Worm (Caenorhabditis elegans) whole organism, L4 larva: ENCODE data around the gene C27D9.2.

Experiments used
- R02D3.7 ChIP-seq: fragments of 150-350 bp; sonication (generic microtip); optimal IDR thresholded peaks from 3 replicates; lab custom pipeline; 2014; ENCODE audit warnings: missing biosample characterization, missing genetic modification characterization
- ama-1 ChIP-seq: fragments of 150-350 bp; optimal IDR thresholded peaks from 2 replicates; lab custom pipeline; 2014; ENCODE audit warnings: inconsistent platforms, mixed read lengths
- ceh-28 ChIP-seq: fragments of 150-350 bp; optimal IDR thresholded peaks from 2 replicates; lab custom pipeline; 2014; ENCODE audit warnings: missing biosample characterization, missing genetic modification reagents, missing genetic modification characterization
- ceh-82 ChIP-seq: sonication (generic microtip); optimal IDR thresholded peaks from 2 replicates; lab custom pipeline; 2017; ENCODE audit warnings: missing biosample characterization, missing genetic modification characterization
- dmd-9 ChIP-seq: fragments of 200-800 bp; sonication (Bioruptor generic); IDR thresholded peaks from 2 replicates; pipeline ENCODE4 v1.3.6; 2022; ENCODE audit warnings: missing genetic modification reagents, missing genetic modification characterization, missing compliant biosample characterization
- mep-1 ChIP-seq: fragments of 150-350 bp; sonication (generic microtip); optimal IDR thresholded peaks from 3 replicates; lab custom pipeline; 2014; ENCODE audit warnings: missing biosample characterization, missing genetic modification characterization
- nhr-25 ChIP-seq: sonication (generic microtip); optimal IDR thresholded peaks from 2 replicates; lab custom pipeline; 2017; ENCODE audit warnings: missing genetic modification characterization, mild to moderate bottlenecking, missing compliant biosample characterization, antibody characterized with exemption, moderate library complexity, borderline replicate concordance; ENCODE audit not compliant: insufficient read depth
- unc-62 ChIP-seq, 3 experiments: fragments of 150-350 bp in 1 of 3; sonication (generic microtip); optimal IDR thresholded peaks in 2 of 3; peaks in 1 of 3; 1 replicate in 1 of 3; 2 replicates in 2 of 3; lab custom pipeline; 2014 to 2017; ENCODE audit warnings: missing biosample characterization in 3 of 3, missing genetic modification characterization in 3 of 3, missing genetic modification reagents in 3 of 3, missing genotype in 1 of 3

- TF ChIP-seq dmd-9 (no peak), ama-1 (lab: Kevin White, UChicago) (no peak), ceh-28 (tag; lab: Kevin White, UChicago) (no peak), ceh-82 (no peak), mep-1 (tag; lab: Kevin White, UChicago) (no peak), R02D3.7 (tag; lab: Kevin White, UChicago) (no peak), unc-62 (GFP tag; optimal IDR thresholded peaks at IDR 0.05 in 1 of 2; lab: Kevin White, UChicago) (no peak), unc-62 (tag; optimal IDR thresholded peaks at IDR 0.05; lab: Kevin White, UChicago) (no peak), nhr-25 (tag; lab: Kevin White, UChicago) (no peak)
Measured at ce11 chrII:4805799-4806198, 49.1 kb upstream of the C27D9.2 start.
